Worm (Caenorhabditis elegans): Measurements from ENCODE around the gene C28A5.2.

C28A5.2 gene

DNA sequence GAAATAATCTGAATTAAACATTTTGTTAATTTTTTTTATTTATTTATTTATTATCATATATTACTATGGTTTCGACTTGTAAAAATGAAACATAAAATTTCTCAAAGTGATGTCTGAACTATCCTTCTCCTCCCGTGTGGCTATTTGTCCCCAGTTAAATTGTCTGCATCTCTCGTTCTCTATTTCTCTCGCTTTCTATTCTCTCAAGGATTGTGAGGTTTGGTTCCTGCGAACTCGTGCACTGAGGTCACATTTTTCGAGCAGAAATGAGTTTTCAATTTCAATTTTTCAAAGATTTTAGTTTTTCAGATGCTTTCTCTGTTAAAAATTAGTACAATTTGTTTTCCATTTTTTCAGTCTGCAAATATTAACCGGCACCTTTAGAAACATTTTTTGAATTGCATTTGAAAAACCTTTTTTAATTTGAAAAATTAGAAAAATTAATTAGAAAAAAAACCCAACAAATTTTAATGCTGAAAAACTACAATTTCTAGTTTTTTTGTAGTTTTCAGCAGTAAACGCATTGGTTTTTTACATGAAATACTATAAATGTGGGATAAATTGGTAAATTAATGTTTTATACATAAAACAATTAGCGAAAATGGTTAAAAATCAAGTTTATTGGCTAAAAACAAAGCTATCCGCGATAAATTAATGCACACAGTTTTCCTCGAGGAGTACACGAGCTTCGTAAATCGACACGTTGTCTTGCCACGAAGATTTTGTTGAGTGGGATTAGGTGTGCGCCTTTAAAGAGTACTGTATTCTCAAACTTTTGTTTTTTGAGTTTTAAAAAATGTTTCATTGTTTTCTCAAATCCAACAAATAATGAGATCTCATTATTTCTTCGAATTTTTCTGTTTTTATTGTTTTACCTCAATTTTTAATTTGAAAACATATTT is 27.0 kb downstream of the C28A5.2 start:
- TF ChIP-seq tab-1 (GFP tag; IDR thresholded peaks at IDR 0.05) = no peak
- no peak for TF ChIP-seq T22C8.4 (GFP tag; IDR thresholded peaks at IDR 0.05)
- no peak for TF ChIP-seq ztf-23 (GFP tag; IDR thresholded peaks at IDR 0.05)
- no peak for TF ChIP-seq ztf-29 (GFP tag; IDR thresholded peaks at IDR 0.05)
- no peak for TF ChIP-seq ref-1 (GFP tag; conservative IDR thresholded peaks at IDR 0.05)
- TF ChIP-seq cog-1 (tag; optimal IDR thresholded peaks at IDR 0.05) = no peak

DNA sequence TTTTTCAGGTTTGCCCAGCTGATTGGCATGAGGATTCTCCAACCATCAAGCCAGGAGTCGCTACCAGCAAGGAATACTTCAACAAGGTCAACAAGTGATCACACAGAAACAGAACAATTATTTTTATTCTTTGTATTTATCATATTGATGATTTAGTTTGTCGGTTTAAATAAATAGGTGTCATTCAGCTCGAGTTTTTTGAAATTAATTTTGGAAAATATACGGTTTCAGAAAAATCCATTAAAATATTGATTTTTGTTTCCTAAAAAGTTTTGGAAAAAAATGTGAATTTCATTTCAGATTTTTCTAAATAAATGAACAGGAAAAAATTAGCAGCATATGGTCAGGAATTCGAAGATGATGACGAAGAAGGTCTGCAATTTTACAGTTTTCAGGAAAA is 31.1 kb downstream of the C28A5.2 start, which contains the start of gene gpch-1:
gpch-1 (plus strand) TSS at position 301 of the 400 bp plus-strand sequence.
- no peak for TF ChIP-seq ref-1 (GFP tag; conservative IDR thresholded peaks at IDR 0.05)
- no peak for TF ChIP-seq ztf-23 (GFP tag; IDR thresholded peaks at IDR 0.05)
- TF ChIP-seq ztf-29 (GFP tag; IDR thresholded peaks at IDR 0.05) = no peak
- TF ChIP-seq flt-1 (GFP tag; IDR thresholded peaks at IDR 0.05) = no peak
- TF ChIP-seq klf-2 (GFP tag; conservative IDR thresholded peaks at IDR 0.05) = no peak
- no peak for TF ChIP-seq T22C8.4 (GFP tag; IDR thresholded peaks at IDR 0.05)
- TF ChIP-seq tab-1 (GFP tag; IDR thresholded peaks at IDR 0.05) = no peak
- no peak for TF ChIP-seq med-1 (GFP tag; optimal IDR thresholded peaks at IDR 0.05; ENCODE audit: insufficient read depth)
- TF ChIP-seq cog-1 (tag; optimal IDR thresholded peaks at IDR 0.05) = no peak

DNA sequence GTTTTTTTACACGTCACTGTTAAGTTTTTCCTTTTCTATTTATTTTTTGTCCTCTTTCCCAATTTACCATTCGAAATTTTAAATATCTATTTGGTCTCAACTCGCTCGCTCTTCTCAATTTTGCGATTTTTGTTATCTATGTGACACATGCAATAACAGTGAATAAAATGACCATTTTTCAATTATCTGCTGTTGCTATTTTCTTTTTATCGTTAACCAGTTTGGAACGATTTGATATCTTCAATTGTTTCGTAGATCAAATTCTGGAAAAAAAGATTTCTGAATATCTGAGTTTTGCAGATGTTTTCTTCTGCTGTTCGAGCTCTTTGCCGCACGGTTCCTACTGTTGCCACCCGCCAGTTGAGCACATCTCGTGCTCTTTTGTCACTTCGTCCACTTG is 32.2 kb downstream of the C28A5.2 start, which contains the start of gene prdx-3:
prdx-3 (plus strand) TSS at position 301 of the 400 bp plus-strand sequence.
- TF ChIP-seq ztf-29 (GFP tag; IDR thresholded peaks at IDR 0.05) (no peak), tab-1 (GFP tag; IDR thresholded peaks at IDR 0.05) (no peak), ref-1 (GFP tag; conservative IDR thresholded peaks at IDR 0.05) (no peak), flt-1 (GFP tag; IDR thresholded peaks at IDR 0.05) (no peak), med-1 (GFP tag; optimal IDR thresholded peaks at IDR 0.05; ENCODE audit: insufficient read depth) (no peak), klf-2 (GFP tag; conservative IDR thresholded peaks at IDR 0.05) (no peak), ztf-23 (GFP tag; IDR thresholded peaks at IDR 0.05) (no peak), T22C8.4 (GFP tag; IDR thresholded peaks at IDR 0.05) (no peak), cog-1 (tag; optimal IDR thresholded peaks at IDR 0.05) (no peak)

DNA sequence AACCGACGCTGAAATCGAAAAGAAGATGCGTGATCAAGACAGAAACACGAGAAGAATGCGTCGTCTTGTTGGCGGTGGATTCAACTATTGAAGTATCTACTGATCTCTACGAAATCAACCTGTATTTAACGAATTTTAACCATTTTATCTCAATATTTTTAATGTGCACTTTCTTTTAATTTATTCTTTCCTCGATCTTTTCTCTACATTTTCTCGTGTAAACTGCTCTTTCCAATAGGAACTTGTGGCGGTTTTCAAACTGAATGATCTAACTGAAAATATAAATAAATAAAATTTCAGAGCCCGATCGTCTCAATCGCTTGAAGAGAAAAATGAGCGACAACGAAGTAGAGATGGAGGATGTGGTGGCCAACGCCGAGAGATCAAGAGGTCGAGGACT is 33.4 kb downstream of the C28A5.2 start, which contains the start of gene rnp-4:
rnp-4 (plus strand) TSS at position 301 of the 400 bp plus-strand sequence.
- TF ChIP-seq ref-1 (GFP tag; conservative IDR thresholded peaks at IDR 0.05) = no peak

DNA sequence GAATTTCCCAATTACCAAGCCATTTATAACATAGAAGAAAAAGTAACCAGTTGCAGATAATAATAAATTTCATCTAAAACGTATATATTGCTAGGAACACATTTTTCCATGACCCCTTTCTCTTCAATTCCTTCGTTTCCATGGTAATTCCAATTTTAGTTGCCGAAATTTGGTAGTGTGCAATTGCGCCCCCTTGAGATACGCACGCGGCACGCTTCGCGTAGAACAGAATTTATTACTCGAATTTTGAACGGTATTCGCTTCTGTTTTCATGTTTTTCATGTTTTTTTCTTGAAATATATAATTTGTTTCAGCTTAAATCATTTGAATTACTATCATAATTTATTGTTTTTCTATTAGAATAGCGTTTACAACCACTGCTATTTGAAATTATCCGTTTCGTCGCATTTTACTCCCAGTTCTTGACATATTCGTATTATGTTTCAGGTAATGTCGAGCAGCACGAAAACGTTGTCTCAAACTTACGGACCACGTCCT is 35.0 kb downstream of the C28A5.2 start, which contains the start of the genes R07E5.17 and snfc-5:
R07E5.17 (minus strand) TSS at position 98 of the 498 bp plus-strand sequence.
snfc-5 (plus strand) TSS at position 448 of the 498 bp plus-strand sequence.
- TF ChIP-seq ztf-23 (GFP tag; IDR thresholded peaks at IDR 0.05) = no peak
- TF ChIP-seq flt-1 (GFP tag; IDR thresholded peaks at IDR 0.05) = no peak
- TF ChIP-seq ref-1 (GFP tag; conservative IDR thresholded peaks at IDR 0.05) = no peak
- no peak for TF ChIP-seq med-1 (GFP tag; optimal IDR thresholded peaks at IDR 0.05; ENCODE audit: insufficient read depth)
- no peak for TF ChIP-seq ztf-29 (GFP tag; IDR thresholded peaks at IDR 0.05)
- TF ChIP-seq tab-1 (GFP tag; IDR thresholded peaks at IDR 0.05) = no peak
- no peak for TF ChIP-seq T22C8.4 (GFP tag; IDR thresholded peaks at IDR 0.05)
- TF ChIP-seq klf-2 (GFP tag; conservative IDR thresholded peaks at IDR 0.05) = no peak
- TF ChIP-seq cog-1 (tag; optimal IDR thresholded peaks at IDR 0.05) = no peak

DNA sequence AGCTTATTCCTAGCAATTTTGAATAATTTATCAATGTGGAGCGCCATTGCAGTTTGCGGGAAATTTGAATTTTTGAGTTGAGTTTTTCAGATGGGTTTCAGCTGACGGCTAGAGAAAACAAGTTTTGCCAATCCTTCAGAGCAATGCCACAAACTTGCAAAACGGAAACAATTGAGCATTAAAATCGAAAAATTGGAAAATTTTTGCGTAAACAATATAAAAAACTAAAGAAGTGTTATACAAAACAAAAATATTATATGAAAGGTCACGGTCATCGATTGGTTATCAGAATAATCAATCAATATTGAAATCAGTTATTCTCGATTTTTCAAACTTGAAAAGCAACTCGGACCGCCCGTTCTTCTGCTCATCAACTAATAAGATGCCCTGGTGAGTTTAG is 38.2 kb downstream of the C28A5.2 start, which contains the start of gene R07E5.15:
R07E5.15 (plus strand) TSS at position 301 of the 400 bp plus-strand sequence.
- no peak for TF ChIP-seq klf-2 (GFP tag; conservative IDR thresholded peaks at IDR 0.05)
- TF ChIP-seq ztf-23 (GFP tag; IDR thresholded peaks at IDR 0.05) = no peak
- no peak for TF ChIP-seq med-1 (GFP tag; optimal IDR thresholded peaks at IDR 0.05; ENCODE audit: insufficient read depth)
- no peak for TF ChIP-seq ref-1 (GFP tag; conservative IDR thresholded peaks at IDR 0.05)
- no peak for TF ChIP-seq tab-1 (GFP tag; IDR thresholded peaks at IDR 0.05)
- no peak for TF ChIP-seq flt-1 (GFP tag; IDR thresholded peaks at IDR 0.05)
- TF ChIP-seq cog-1 (tag; optimal IDR thresholded peaks at IDR 0.05) = no peak
- no peak for TF ChIP-seq ztf-29 (GFP tag; IDR thresholded peaks at IDR 0.05)
- no peak for TF ChIP-seq T22C8.4 (GFP tag; IDR thresholded peaks at IDR 0.05)

DNA sequence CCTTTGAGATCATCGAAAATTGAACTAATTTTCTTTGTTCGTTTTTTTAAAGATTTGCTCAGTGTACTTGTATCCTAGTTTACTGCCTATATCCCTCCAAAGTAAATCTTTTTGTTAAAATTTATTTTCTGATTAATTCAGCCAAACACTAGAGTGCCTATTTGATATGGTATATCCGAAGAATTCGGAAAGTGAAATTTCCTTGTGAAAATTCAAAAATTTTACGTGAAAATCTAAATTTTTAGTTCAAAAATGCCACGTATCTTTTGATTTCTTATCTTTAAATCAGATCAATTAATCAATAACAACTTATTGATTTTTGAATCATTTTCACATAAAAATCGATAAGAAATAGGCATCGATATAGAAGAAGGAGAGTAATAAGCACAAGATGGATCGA is 40.9 kb downstream of the C28A5.2 start, which contains the start of gene R07E5.6:
R07E5.6 (plus strand) TSS at position 301 of the 400 bp plus-strand sequence.
- no peak for TF ChIP-seq flt-1 (GFP tag; IDR thresholded peaks at IDR 0.05)
- TF ChIP-seq ztf-29 (GFP tag; IDR thresholded peaks at IDR 0.05) = no peak
- no peak for TF ChIP-seq ztf-23 (GFP tag; IDR thresholded peaks at IDR 0.05)
- no peak for TF ChIP-seq cog-1 (tag; optimal IDR thresholded peaks at IDR 0.05)
- no peak for TF ChIP-seq med-1 (GFP tag; optimal IDR thresholded peaks at IDR 0.05; ENCODE audit: insufficient read depth)
- TF ChIP-seq tab-1 (GFP tag; IDR thresholded peaks at IDR 0.05) = no peak
- no peak for TF ChIP-seq T22C8.4 (GFP tag; IDR thresholded peaks at IDR 0.05)
- TF ChIP-seq ref-1 (GFP tag; conservative IDR thresholded peaks at IDR 0.05) = no peak
- TF ChIP-seq klf-2 (GFP tag; conservative IDR thresholded peaks at IDR 0.05) = no peak

DNA sequence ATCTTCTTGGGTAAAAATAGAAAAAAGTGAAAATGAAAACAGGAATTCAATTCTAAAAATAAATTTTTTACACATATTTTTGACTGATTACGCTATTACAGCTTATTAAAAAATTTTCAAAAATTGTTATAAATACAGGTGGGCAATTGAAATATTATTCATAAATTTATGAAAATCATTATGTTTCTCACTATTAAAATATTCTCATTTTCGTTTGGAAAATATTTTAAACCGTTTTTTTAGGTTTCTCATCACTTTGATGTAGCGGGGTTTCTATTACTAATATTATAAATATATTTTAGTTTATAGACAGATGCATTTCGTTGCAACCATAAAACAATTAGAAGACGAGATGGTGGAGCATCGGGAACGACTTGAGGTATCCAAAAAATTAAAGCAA is 42.2 kb downstream of the C28A5.2 start, which contains the start of gene R07E5.5:
R07E5.5 (plus strand) TSS at position 301 of the 400 bp plus-strand sequence.
- TF ChIP-seq flt-1 (GFP tag; IDR thresholded peaks at IDR 0.05) (no peak), klf-2 (GFP tag; conservative IDR thresholded peaks at IDR 0.05) (no peak), tab-1 (GFP tag; IDR thresholded peaks at IDR 0.05) (no peak), T22C8.4 (GFP tag; IDR thresholded peaks at IDR 0.05) (no peak), med-1 (GFP tag; optimal IDR thresholded peaks at IDR 0.05; ENCODE audit: insufficient read depth) (no peak), cog-1 (tag; optimal IDR thresholded peaks at IDR 0.05) (no peak), ref-1 (GFP tag; conservative IDR thresholded peaks at IDR 0.05) (no peak), ztf-29 (GFP tag; IDR thresholded peaks at IDR 0.05) (no peak), ztf-23 (GFP tag; IDR thresholded peaks at IDR 0.05) (no peak)

DNA sequence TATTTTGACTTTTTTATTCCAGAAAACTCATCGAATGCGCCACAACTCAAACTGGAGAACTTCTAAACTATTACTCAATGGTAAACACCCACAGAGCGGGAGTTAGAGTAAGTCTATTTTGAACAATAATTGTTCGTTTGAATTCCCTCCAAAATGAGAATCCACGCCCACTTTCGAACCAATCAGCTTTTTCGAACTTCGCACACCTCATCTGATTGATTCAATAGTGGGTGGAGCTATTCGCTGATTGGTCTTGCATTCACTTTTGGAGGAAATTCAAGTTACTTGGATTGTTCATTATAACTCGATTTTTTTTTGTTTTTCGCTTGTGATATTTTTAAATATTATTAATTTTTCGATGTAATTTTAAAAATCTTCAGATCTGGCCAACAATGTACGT is 43.5 kb downstream of the C28A5.2 start:
- TF ChIP-seq flt-1 (GFP tag; IDR thresholded peaks at IDR 0.05) (no peak), ref-1 (GFP tag; conservative IDR thresholded peaks at IDR 0.05) (no peak), T22C8.4 (GFP tag; IDR thresholded peaks at IDR 0.05) (no peak), med-1 (GFP tag; optimal IDR thresholded peaks at IDR 0.05; ENCODE audit: insufficient read depth) (no peak), tab-1 (GFP tag; IDR thresholded peaks at IDR 0.05) (no peak), ztf-29 (GFP tag; IDR thresholded peaks at IDR 0.05) (no peak), klf-2 (GFP tag; conservative IDR thresholded peaks at IDR 0.05) (no peak), cog-1 (tag; optimal IDR thresholded peaks at IDR 0.05) (no peak), ztf-23 (GFP tag; IDR thresholded peaks at IDR 0.05) (no peak)

Measured in whole organism, midembryonic.